Fruit fly (Drosophila melanogaster): Measurements from ENCODE around the gene Nedd8.
A peak's percentile ranks its signal among the peaks of the same experiment; 100 is the strongest.

Nedd8 gene

DNA sequence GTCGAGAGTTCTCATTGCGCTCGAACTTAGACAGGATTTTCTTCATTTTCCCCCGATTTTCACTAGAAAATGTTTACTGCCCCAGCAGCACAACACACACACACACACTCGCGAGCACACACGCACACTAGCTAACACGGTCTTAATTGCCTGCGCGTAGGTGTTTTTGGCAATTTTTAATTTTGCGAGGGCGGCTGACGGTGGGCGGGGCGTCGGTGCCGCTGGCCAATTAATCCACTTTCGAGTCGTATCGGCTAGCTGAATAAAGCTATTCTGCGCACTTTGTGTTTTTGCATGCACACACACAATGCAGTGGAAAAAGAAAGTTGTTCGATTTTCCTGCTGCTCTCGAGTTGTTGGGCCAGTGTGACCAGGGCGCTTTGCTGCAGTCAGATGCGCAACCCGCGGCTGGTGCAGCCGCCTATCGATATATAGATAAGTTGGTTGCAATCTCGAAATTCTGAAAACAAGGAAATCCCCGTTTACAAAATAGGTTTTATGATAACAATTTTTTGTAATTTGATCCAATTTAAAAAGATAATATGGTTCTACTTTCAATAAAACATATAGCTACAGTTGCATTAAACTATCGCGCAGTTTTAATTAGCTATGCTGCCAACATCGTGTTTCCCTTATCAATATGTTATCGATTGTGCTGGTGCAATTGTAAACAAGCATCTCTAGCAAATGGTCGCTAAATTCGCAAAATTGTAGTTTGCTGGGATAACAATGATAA is 16.9 kb upstream of the Nedd8 start, which contains the start of the genes Nak and Tango6 (continued):
- TF ChIP-seq pan (optimal IDR thresholded peaks at IDR 0.05) (no peak), pan (GFP tag; optimal IDR thresholded peaks at IDR 0.05 in 1 of 2, IDR thresholded peaks at IDR 0.05 in 1 of 2) (no peak), CG1603 (tag; optimal IDR thresholded peaks at IDR 0.05) (peak; percentile 16), fd102C (GFP tag; optimal IDR thresholded peaks at IDR 0.05) (no peak), CG7556 (GFP tag; optimal IDR thresholded peaks at IDR 0.05) (peak; percentile 1), HHEX (GFP tag; optimal IDR thresholded peaks at IDR 0.05) (no peak), CG1792 (GFP tag; optimal IDR thresholded peaks at IDR 0.05) (peak; percentile 41), Dip3 (GFP tag; optimal IDR thresholded peaks at IDR 0.05) (peak; percentile 39), Sry-δ (GFP tag; optimal IDR thresholded peaks at IDR 0.05) (peak; percentile 96), CG4360 (GFP tag; IDR thresholded peaks at IDR 0.05) (no peak), CG18476 (GFP tag; optimal IDR thresholded peaks at IDR 0.05) (peak; percentile 29), cad (GFP tag; optimal IDR thresholded peaks at IDR 0.05) (no peak), Antp (GFP tag; optimal IDR thresholded peaks at IDR 0.05) (peak; percentile 6), YL-1 (GFP tag; optimal IDR thresholded peaks at IDR 0.05) (peak; percentile 45), sr (GFP tag; IDR thresholded peaks at IDR 0.05) (peak; percentile 58; the same call in 1 of the 3 replicates), tap (tag; optimal IDR thresholded peaks at IDR 0.05) (no peak), CG13424 (tag; optimal IDR thresholded peaks at IDR 0.05) (peak; percentile 41), E2f2 (GFP tag; IDR thresholded peaks at IDR 0.05) (peak; percentile 45), HLH4C (GFP tag; IDR thresholded peaks at IDR 0.05; ENCODE audit: partially characterized antibody) (peak; percentile 91), Fer1 (GFP tag; optimal IDR thresholded peaks at IDR 0.05) (no peak), CG17186 (GFP tag; optimal IDR thresholded peaks at IDR 0.05) (peak; percentile 97), tin (GFP tag; optimal IDR thresholded peaks at IDR 0.05) (peak; percentile 27), abd-A (tag; optimal IDR thresholded peaks at IDR 0.05) (peak; percentile 64), CG14860 (GFP tag; IDR thresholded peaks at IDR 0.05; ENCODE audit: partially characterized antibody) (peak; percentile 95), dm (GFP tag; optimal IDR thresholded peaks at IDR 0.05) (peak; percentile 55), CG17912 (GFP tag; optimal IDR thresholded peaks at IDR 0.05) (no peak), CG12391 (tag; optimal IDR thresholded peaks at IDR 0.05) (peak; percentile 63), MBD-R2 (GFP tag; IDR thresholded peaks at IDR 0.05) (peak; percentile 48; the same call in 1 of the 2 replicates), CG30403 (GFP tag; optimal IDR thresholded peaks at IDR 0.05) (peak; percentile 46), hb (GFP tag; IDR thresholded peaks at IDR 0.05; ENCODE audit: partially characterized antibody) (peak; percentile 92), CG10654 (GFP tag; optimal IDR thresholded peaks at IDR 0.05) (no peak), zfh1 (GFP tag; IDR thresholded peaks at IDR 0.05) (no peak), MTF-1 (GFP tag; optimal IDR thresholded peaks at IDR 0.05; ENCODE audit: borderline replicate concordance) (no peak), CG4282 (GFP tag; optimal IDR thresholded peaks at IDR 0.05) (no peak), Neu2 (GFP tag; optimal IDR thresholded peaks at IDR 0.05; ENCODE audit: borderline replicate concordance) (no peak), danr (GFP tag; IDR thresholded peaks at IDR 0.05) (no peak), Stat92E (GFP tag; optimal IDR thresholded peaks at IDR 0.05) (peak in 1 of 3 experiments; percentile 51), br (optimal IDR thresholded peaks at IDR 0.05) (no peak), Abd-B (GFP tag; optimal IDR thresholded peaks at IDR 0.05) (peak; percentile 71), CG10147 (GFP tag; optimal IDR thresholded peaks at IDR 0.05) (no peak), CG3065 (GFP tag; optimal IDR thresholded peaks at IDR 0.05) (peak; percentile 5), lab (GFP tag; optimal IDR thresholded peaks at IDR 0.05) (no peak), CG11247 (GFP tag; IDR thresholded peaks at IDR 0.05) (no peak), CG12769 (tag; optimal IDR thresholded peaks at IDR 0.05) (no peak), CG10462 (GFP tag; optimal IDR thresholded peaks at IDR 0.05) (no peak), cas (GFP tag; IDR thresholded peaks at IDR 0.05) (no peak), HLHmδ (GFP tag; optimal IDR thresholded peaks at IDR 0.05) (no peak), CG14441 (GFP tag; IDR thresholded peaks at IDR 0.05) (no peak), Hr51 (GFP tag; optimal IDR thresholded peaks at IDR 0.05) (peak in 1 of 2 experiments; percentile 18)

All from whole organism, embryonic.